Worm (Caenorhabditis elegans) whole organism, L2 larva: ENCODE measurements around the gene ceh-83.

ENCODE experiments used
- C34F6.9 ChIP-seq: fragments of 150-350 bp; optimal IDR thresholded peaks from 2 replicates; lab custom pipeline; 2014; ENCODE audit warnings: missing biosample characterization, missing genetic modification characterization
- R02D3.7 ChIP-seq: fragments of 150-350 bp; optimal IDR thresholded peaks from 2 replicates; lab custom pipeline; 2014; ENCODE audit warnings: missing biosample characterization, missing genetic modification characterization
- ama-1 ChIP-seq: fragments of 150-350 bp; optimal IDR thresholded peaks from 2 replicates; lab custom pipeline; 2018; ENCODE audit warnings: inconsistent platforms
- ceh-82 ChIP-seq: fragments of 150-350 bp; optimal IDR thresholded peaks from 2 replicates; lab custom pipeline; 2014; ENCODE audit warnings: missing biosample characterization, missing genetic modification characterization
- mab-5 ChIP-seq: fragments of 150-350 bp; optimal IDR thresholded peaks from 2 replicates; lab custom pipeline; 2014; ENCODE audit warnings: missing biosample characterization, missing genetic modification characterization
- nhr-6 ChIP-seq: fragments of 150-350 bp; optimal IDR thresholded peaks from 2 replicates; lab custom pipeline; 2014; ENCODE audit warnings: missing biosample characterization, missing genetic modification characterization
- ztf-11 ChIP-seq: sonication (generic microtip); optimal IDR thresholded peaks from 2 replicates; lab custom pipeline; 2017; ENCODE audit warnings: missing biosample characterization, missing genetic modification characterization

DNA sequence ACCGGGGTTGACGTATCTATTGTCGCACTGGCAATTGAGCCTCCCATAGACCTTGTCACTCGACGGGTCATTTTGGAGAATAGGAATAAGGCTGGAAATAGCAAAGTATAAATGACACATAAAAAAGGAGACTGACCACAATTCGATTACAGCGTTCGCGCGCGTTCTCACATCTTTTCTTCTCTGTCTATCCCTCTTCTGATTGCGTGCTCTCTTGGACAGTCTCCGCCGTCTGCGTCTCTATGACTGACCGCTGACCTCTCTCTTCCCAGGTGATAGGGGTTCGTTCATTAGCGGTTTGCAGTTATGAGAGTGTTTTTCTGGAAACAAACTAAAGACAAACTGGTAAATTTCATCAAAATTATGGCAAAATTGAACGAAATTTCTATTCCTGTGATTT is at the start of gene ceh-83:
- TF ChIP-seq mab-5 = no peak
- TF ChIP-seq R02D3.7 = no peak
- TF ChIP-seq ceh-82 = no peak
- TF ChIP-seq ama-1 (lab: Kevin White, UChicago) = no peak
- TF ChIP-seq C34F6.9 (tag; lab: Kevin White, UChicago) = no peak
- no peak for TF ChIP-seq ztf-11 (tag; lab: Kevin White, UChicago)
- no peak for TF ChIP-seq nhr-6 (tag; lab: Kevin White, UChicago)
